Fruit fly (Drosophila melanogaster) whole organism, pupa: ENCODE measurements around the gene CG32249.

Source experiments
- CG10348 ChIP-seq: fragments of 200-800 bp; sonication (Bioruptor generic); IDR thresholded peaks from 2 replicates; pipeline ENCODE4 v1.3.6; 2022; ENCODE audit warnings: missing biosample characterization, missing genetic modification characterization
- CG12605 ChIP-seq: fragments of 200-800 bp; sonication (Bioruptor generic); IDR thresholded peaks from 2 replicates; pipeline ENCODE4 v1.3.6; 2022; ENCODE audit warnings: missing biosample characterization, missing genetic modification characterization
- CG13204 ChIP-seq: fragments of 200-800 bp; sonication (Bioruptor generic); optimal IDR thresholded peaks from 2 replicates; lab custom pipeline; 2018; ENCODE audit warnings: missing biosample characterization, mild to moderate bottlenecking, missing genetic modification characterization, moderate library complexity
- CG14655 ChIP-seq: fragments of 200-800 bp; sonication (Bioruptor generic); optimal IDR thresholded peaks from 3 replicates; lab custom pipeline; 2017; ENCODE audit warnings: mild to moderate bottlenecking, missing biosample characterization, missing genetic modification reagents, missing genetic modification characterization
- CG15710 ChIP-seq: fragments of 200-800 bp; sonication (Bioruptor generic); optimal IDR thresholded peaks from 2 replicates; lab custom pipeline; 2018; ENCODE audit warnings: missing biosample characterization, mild to moderate bottlenecking, missing genetic modification characterization, moderate library complexity
- CG17806 ChIP-seq: fragments of 200-800 bp; sonication (Bioruptor generic); optimal IDR thresholded peaks from 2 replicates; lab custom pipeline; 2018; ENCODE audit warnings: missing biosample characterization, mild to moderate bottlenecking, missing genetic modification characterization, moderate library complexity
- CG32121 ChIP-seq: fragments of 200-800 bp; sonication (Bioruptor generic); IDR thresholded peaks from 2 replicates; pipeline ENCODE4 v1.3.6; 2022; ENCODE audit warnings: missing biosample characterization, missing genetic modification characterization
- CG34367 ChIP-seq: fragments of 200-800 bp; sonication (Bioruptor generic); optimal IDR thresholded peaks from 2 replicates; lab custom pipeline; 2018; ENCODE audit warnings: missing biosample characterization, mild to moderate bottlenecking, missing genetic modification characterization
- CG4496 ChIP-seq: fragments of 200-800 bp; sonication (Bioruptor generic); IDR thresholded peaks from 3 replicates; pipeline ENCODE4 v1.3.6; 2022; ENCODE audit warnings: missing biosample characterization, missing genetic modification characterization
- CG8159 ChIP-seq: fragments of 200-800 bp; sonication (Bioruptor generic); optimal IDR thresholded peaks from 3 replicates; lab custom pipeline; 2018; ENCODE audit warnings: missing biosample characterization, mild to moderate bottlenecking, missing genetic modification characterization, moderate library complexity
- CG8301 ChIP-seq: fragments of 200-800 bp; sonication (Bioruptor generic); optimal IDR thresholded peaks from 2 replicates; lab custom pipeline; 2018; ENCODE audit warnings: missing biosample characterization, mild to moderate bottlenecking, missing genetic modification characterization
- CG9948 ChIP-seq: fragments of 200-800 bp; sonication (Bioruptor generic); optimal IDR thresholded peaks from 2 replicates; lab custom pipeline; 2018; ENCODE audit warnings: missing biosample characterization, mild to moderate bottlenecking, missing genetic modification characterization, moderate library complexity
- D1 ChIP-seq: fragments of 200-800 bp; sonication (Bioruptor generic); optimal IDR thresholded peaks from 2 replicates; lab custom pipeline; 2018; ENCODE audit warnings: missing biosample characterization, mild to moderate bottlenecking, missing genetic modification characterization, moderate library complexity
- EcR ChIP-seq: fragments of 200-800 bp; sonication (Bioruptor generic); optimal IDR thresholded peaks from 3 replicates; lab custom pipeline; 2019; ENCODE audit warnings: missing biosample characterization, missing genetic modification characterization, mild to moderate bottlenecking, moderate library complexity, missing genetic modification reagents
- Ets98B ChIP-seq: fragments of 200-800 bp; sonication (Bioruptor generic); IDR thresholded peaks from 2 replicates; pipeline ENCODE4 v1.3.6; 2022; ENCODE audit warnings: missing biosample characterization, missing genetic modification characterization
- Pif1A ChIP-seq: fragments of 200-800 bp; sonication (Bioruptor generic); optimal IDR thresholded peaks from 3 replicates; lab custom pipeline; 2016; ENCODE audit warnings: missing biosample characterization, missing genetic modification characterization
- Pif1B ChIP-seq: fragments of 200-800 bp; sonication (Bioruptor generic); optimal IDR thresholded peaks from 3 replicates; lab custom pipeline; 2016; ENCODE audit warnings: missing biosample characterization, missing genetic modification characterization
- Snoo ChIP-seq: fragments of 200-800 bp; sonication (Bioruptor generic); optimal IDR thresholded peaks from 3 replicates; lab custom pipeline; 2017; ENCODE audit warnings: missing biosample characterization, mild to moderate bottlenecking, missing genetic modification characterization, inconsistent platforms
- fd96Ca ChIP-seq: fragments of 200-800 bp; sonication (Bioruptor generic); IDR thresholded peaks from 3 replicates; pipeline ENCODE4 v1.3.6; 2022; ENCODE audit warnings: missing biosample characterization, missing genetic modification characterization
- gl ChIP-seq: fragments of 200-800 bp; sonication (Bioruptor generic); optimal IDR thresholded peaks from 2 replicates; lab custom pipeline; 2018; ENCODE audit warnings: missing biosample characterization, mild to moderate bottlenecking, missing genetic modification characterization
- rn ChIP-seq: fragments of 200-800 bp; sonication (Bioruptor generic); IDR thresholded peaks from 2 replicates; pipeline ENCODE4 v1.3.6; 2022; ENCODE audit warnings: missing biosample characterization, missing genetic modification characterization

Gene CG32249

DNA sequence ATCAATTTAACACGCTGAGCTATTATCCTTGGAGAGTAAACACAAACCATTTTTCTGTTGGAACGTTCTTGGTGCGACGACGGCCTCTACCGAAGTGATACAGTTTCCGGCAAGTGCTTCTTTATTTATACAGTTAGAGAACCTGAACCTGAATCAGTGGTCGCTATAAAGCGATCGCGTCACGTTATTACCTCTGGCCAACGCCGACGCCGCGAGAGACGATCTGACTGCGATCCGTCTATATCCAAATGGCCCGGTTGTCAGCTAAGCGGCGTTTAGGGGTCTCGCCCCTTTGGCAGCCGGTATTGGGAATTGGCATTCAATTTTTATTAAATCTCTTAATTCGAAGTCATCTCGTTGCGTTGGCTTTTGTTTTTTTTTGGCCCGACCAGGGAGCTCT is 11.7 kb upstream of the CG32249 start, which contains the start of gene CG11345:
Gene CG11345, minus strand, starts transcription at position 101 of the 400 bp plus-strand sequence.
- TF ChIP-seq CG17806 (tag; lab: Kevin White, UChicago) = no peak
- no peak for TF ChIP-seq D1 (tag; lab: Kevin White, UChicago)
- TF ChIP-seq CG14655 (GFP tag; lab: Kevin White, UChicago) = no peak
- TF ChIP-seq CG12605 (GFP tag; lab: Robert Waterston, UW) = no peak
- no peak for TF ChIP-seq Pif1B
- TF ChIP-seq CG10348 (GFP tag; lab: Robert Waterston, UW) = no peak
- TF ChIP-seq CG13204 = no peak
- no peak for TF ChIP-seq CG34367 (tag; lab: Kevin White, UChicago)
- TF ChIP-seq Snoo (tag; lab: Kevin White, UChicago) = no peak
- no peak for TF ChIP-seq CG9948 (tag; lab: Kevin White, UChicago)
- TF ChIP-seq fd96Ca (GFP tag; lab: Robert Waterston, UW) = no peak
- no peak for TF ChIP-seq Pif1A (GFP tag; lab: Kevin White, UChicago)
- no peak for TF ChIP-seq rn (GFP tag; lab: Robert Waterston, UW)
- no peak for TF ChIP-seq EcR (GFP tag; lab: Kevin White, UChicago)
- no peak for TF ChIP-seq gl (tag; lab: Kevin White, UChicago)
- TF ChIP-seq CG4496 (GFP tag; lab: Robert Waterston, UW) = no peak
- no peak for TF ChIP-seq Ets98B (GFP tag; lab: Robert Waterston, UW)
- no peak for TF ChIP-seq CG15710
- no peak for TF ChIP-seq CG8301 (tag; lab: Kevin White, UChicago)

DNA sequence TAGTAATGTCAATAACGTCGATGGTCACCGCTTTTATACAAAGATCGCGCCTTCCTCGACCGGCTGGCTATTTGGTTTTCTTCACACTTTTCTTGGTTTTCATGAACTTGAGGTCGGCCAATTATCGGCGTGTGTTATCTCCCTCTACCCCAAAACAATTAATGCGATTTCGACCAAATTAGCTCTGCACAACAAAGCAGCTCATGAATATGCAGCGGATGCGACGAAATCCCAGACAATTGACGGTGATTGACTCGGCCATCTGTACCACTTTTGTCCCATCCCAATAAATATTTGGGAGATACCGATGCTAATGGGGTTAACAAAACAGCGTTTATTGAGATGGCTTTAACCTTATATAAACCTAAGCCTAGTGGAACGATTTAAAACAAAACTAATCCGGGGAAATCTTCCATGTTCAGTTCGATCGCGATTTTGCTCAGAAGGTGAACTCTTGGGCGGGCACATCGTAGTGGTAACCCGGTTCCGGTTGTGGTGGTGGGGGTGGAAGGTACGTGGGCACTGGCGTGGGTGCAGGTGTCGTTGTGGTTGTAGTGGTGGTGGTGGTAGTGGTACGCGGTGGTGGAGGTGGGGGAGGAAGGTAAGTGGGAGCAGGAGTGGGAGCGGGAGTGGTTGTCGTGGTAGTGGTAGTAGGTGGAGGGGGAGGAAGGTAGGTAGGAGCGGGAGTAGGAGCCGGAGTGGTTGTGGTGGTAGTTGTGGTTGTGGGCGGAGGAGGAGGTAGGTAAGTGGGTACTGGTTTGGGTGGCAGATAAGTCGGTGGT is 9.3 kb upstream of the CG32249 start, which contains the start of gene CG15022:
Gene CG15022, minus strand, starts transcription at position 11 of the 782 bp plus-strand sequence.
- no peak for TF ChIP-seq Pif1A (GFP tag; lab: Kevin White, UChicago)
- TF ChIP-seq CG8301 (tag; lab: Kevin White, UChicago) = no peak
- TF ChIP-seq Ets98B (GFP tag; lab: Robert Waterston, UW) = no peak
- TF ChIP-seq CG9948 (tag; lab: Kevin White, UChicago) = no peak
- TF ChIP-seq CG10348 (GFP tag; lab: Robert Waterston, UW) = no peak
- no peak for TF ChIP-seq CG12605 (GFP tag; lab: Robert Waterston, UW)
- no peak for TF ChIP-seq CG15710
- no peak for TF ChIP-seq rn (GFP tag; lab: Robert Waterston, UW)
- no peak for TF ChIP-seq CG34367 (tag; lab: Kevin White, UChicago)
- TF ChIP-seq CG14655 (GFP tag; lab: Kevin White, UChicago) = no peak
- no peak for TF ChIP-seq gl (tag; lab: Kevin White, UChicago)
- TF ChIP-seq Snoo (tag; lab: Kevin White, UChicago) = no peak
- no peak for TF ChIP-seq CG32121
- TF ChIP-seq CG8159 (tag; lab: Kevin White, UChicago) = no peak

dm6 chr3L:4461454-4462045 is 8.3 kb upstream of the CG32249 start, which contains the start of gene CG15023:
CG15023 (minus strand) TSS chr3L:4461504.
- TF ChIP-seq CG14655 (GFP tag; lab: Kevin White, UChicago) = peak; percentile 12
- TF ChIP-seq CG4496 (GFP tag; lab: Robert Waterston, UW) = no peak

- TF ChIP-seq EcR (GFP tag; lab: Kevin White, UChicago) = no peak
- no peak for TF ChIP-seq Snoo (tag; lab: Kevin White, UChicago)
- TF ChIP-seq CG34367 (tag; lab: Kevin White, UChicago) = no peak
- TF ChIP-seq D1 (tag; lab: Kevin White, UChicago) = no peak
- no peak for TF ChIP-seq CG12605 (GFP tag; lab: Robert Waterston, UW)
- TF ChIP-seq Pif1A (GFP tag; lab: Kevin White, UChicago) = no peak
- no peak for TF ChIP-seq CG17806 (tag; lab: Kevin White, UChicago)
- no peak for TF ChIP-seq gl (tag; lab: Kevin White, UChicago)
- TF ChIP-seq CG4496 (GFP tag; lab: Robert Waterston, UW) = no peak
- no peak for TF ChIP-seq CG32121
- TF ChIP-seq Pif1B = no peak
- TF ChIP-seq CG15710 = no peak
- TF ChIP-seq CG9948 (tag; lab: Kevin White, UChicago) = no peak
- no peak for TF ChIP-seq rn (GFP tag; lab: Robert Waterston, UW)
- no peak for TF ChIP-seq CG8301 (tag; lab: Kevin White, UChicago)
- no peak for TF ChIP-seq CG14655 (GFP tag; lab: Kevin White, UChicago)
- TF ChIP-seq CG13204 = no peak
- TF ChIP-seq CG10348 (GFP tag; lab: Robert Waterston, UW) = no peak
- TF ChIP-seq Ets98B (GFP tag; lab: Robert Waterston, UW) = no peak
- TF ChIP-seq CG8159 (tag; lab: Kevin White, UChicago) = no peak
These were observed 6.0 kb upstream of the CG32249 start, which contains the start of gene CG15024 for dm6 chr3L:4463773-4464301. CG15024 (minus strand) TSS chr3L:4463823.

dm6 chr3L:4466530-4466929 is 3.3 kb upstream of the CG32249 start, which contains the start of gene CG32241:
CG32241 (minus strand) TSS chr3L:4466630.
- no peak for TF ChIP-seq CG12605 (GFP tag; lab: Robert Waterston, UW)
- no peak for TF ChIP-seq CG4496 (GFP tag; lab: Robert Waterston, UW)
- TF ChIP-seq Pif1A (GFP tag; lab: Kevin White, UChicago) = no peak
- TF ChIP-seq D1 (tag; lab: Kevin White, UChicago) = no peak
- no peak for TF ChIP-seq CG9948 (tag; lab: Kevin White, UChicago)
- TF ChIP-seq fd96Ca (GFP tag; lab: Robert Waterston, UW) = no peak
- no peak for TF ChIP-seq CG13204
- no peak for TF ChIP-seq EcR (GFP tag; lab: Kevin White, UChicago)
- TF ChIP-seq Snoo (tag; lab: Kevin White, UChicago) = no peak
- TF ChIP-seq CG8159 (tag; lab: Kevin White, UChicago) = no peak
- TF ChIP-seq CG17806 (tag; lab: Kevin White, UChicago) = no peak
- TF ChIP-seq CG15710 = no peak
- no peak for TF ChIP-seq CG34367 (tag; lab: Kevin White, UChicago)
- no peak for TF ChIP-seq CG8301 (tag; lab: Kevin White, UChicago)
